Worm (Caenorhabditis elegans) whole organism, late embryonic: ENCODE results near the gene tag-196.

ENCODE experiments used
- F13H6.1 ChIP-seq: sonication (generic microtip); optimal IDR thresholded peaks from 2 replicates; lab custom pipeline; 2016; ENCODE audit warnings: missing genetic modification characterization, missing compliant biosample characterization
- ceh-14 ChIP-seq: sonication (generic microtip); optimal IDR thresholded peaks from 2 replicates; lab custom pipeline; 2016; ENCODE audit warnings: missing genotype, missing genetic modification characterization, missing compliant biosample characterization
- ceh-34 ChIP-seq: sonication (generic microtip); optimal IDR thresholded peaks from 2 replicates; lab custom pipeline; 2016; ENCODE audit warnings: mild to moderate bottlenecking, missing genetic modification characterization, missing compliant biosample characterization
- hlh-13 ChIP-seq: fragments of 200-800 bp; sonication (Bioruptor generic); optimal IDR thresholded peaks from 2 replicates; lab custom pipeline; 2018; ENCODE audit warnings: mild to moderate bottlenecking, missing genetic modification characterization, missing compliant biosample characterization
- odd-2 ChIP-seq: sonication (generic microtip); optimal IDR thresholded peaks from 2 replicates; lab custom pipeline; 2017; ENCODE audit warnings: antibody characterized with exemption, mild to moderate bottlenecking, missing genetic modification characterization, missing compliant biosample characterization
- pha-2 ChIP-seq: sonication (generic microtip); optimal IDR thresholded peaks from 2 replicates; lab custom pipeline; 2017; ENCODE audit warnings: mild to moderate bottlenecking, missing genetic modification characterization, missing compliant biosample characterization
- ref-2 ChIP-seq: sonication (generic microtip); optimal IDR thresholded peaks from 2 replicates; lab custom pipeline; 2016; ENCODE audit warnings: missing genetic modification characterization, missing compliant biosample characterization

DNA sequence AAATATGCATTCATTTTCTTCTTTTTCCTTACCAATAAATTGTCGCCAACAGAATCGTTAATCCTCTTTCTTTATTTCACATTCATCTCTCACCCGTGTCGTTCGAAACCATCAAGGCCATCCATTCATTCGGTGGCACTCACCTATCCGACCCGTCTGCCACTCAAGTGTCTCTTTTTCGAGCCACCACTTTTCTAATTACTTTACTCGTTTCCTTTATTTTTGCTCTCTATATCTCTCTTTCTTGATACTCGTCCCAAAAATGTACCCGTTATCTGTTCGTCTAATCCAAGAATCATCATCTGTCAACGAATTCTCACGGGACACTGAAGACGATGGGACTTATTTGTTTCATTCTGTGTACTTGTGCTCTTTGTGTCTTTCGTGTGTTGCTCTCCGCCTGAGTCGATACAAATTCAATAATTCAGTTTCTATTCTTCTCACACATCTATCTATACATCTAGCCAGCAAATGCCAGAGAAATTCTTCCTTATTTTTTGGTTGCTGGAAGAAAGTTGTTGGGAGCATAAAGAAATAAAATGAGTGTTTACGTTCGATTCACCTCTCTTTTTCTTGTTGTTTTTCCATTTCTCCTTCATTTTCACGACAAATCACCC is 1.9 kb upstream of the tag-196 start:
- TF ChIP-seq odd-2 (tag; lab: Kevin White, UChicago) (no peak), ceh-34 (tag; lab: Kevin White, UChicago) (no peak), pha-2 (tag; lab: Kevin White, UChicago) (no peak), hlh-13 (GFP tag; lab: Kevin White, UChicago) (no peak), ref-2 (no peak), ceh-14 (tag; lab: Kevin White, UChicago) (no peak), F13H6.1 (tag; lab: Kevin White, UChicago) (no peak)
